Fruit fly (Drosophila melanogaster): ENCODE measurements around the gene Argk2.

The Argk2 gene

DNA sequence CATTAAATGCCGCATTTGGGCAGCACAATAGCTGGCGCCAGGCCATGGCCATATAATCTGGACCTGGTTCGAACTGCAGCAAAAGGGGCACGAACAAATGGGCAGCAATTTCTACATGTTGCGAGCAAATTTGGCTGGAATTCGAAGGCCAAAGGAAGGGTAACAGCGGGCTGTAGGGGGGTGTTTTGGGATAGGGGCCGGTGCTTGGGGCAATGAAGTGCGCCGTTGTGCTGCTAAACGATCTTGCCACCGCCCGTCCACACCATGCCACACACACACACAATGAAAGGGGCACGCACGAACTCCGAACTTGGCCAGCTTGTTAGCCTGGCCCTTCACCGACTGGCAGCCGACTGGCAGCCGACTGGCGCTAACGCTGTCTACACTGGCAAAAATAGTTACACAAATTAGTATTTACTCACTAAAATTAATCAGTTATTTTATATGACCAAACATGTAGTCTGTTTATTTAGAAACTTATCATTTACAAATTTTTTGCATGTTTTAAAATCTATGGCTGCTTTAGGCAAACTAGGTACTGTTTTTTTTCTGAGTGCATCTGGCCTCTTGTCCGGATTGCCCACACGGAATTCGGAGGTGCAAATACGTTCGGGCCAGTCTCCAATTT lies 13.1 kb upstream of the Argk2 start:
- TF ChIP-seq sd (tag; optimal IDR thresholded peaks at IDR 0.05) (no peak), CG4730 (GFP tag; IDR thresholded peaks at IDR 0.05) (peak; percentile 59), CG42726 (GFP tag; IDR thresholded peaks at IDR 0.05; ENCODE audit: partially characterized antibody) (no peak), ash1 (GFP tag; optimal IDR thresholded peaks at IDR 0.05) (no peak), stwl (tag; optimal IDR thresholded peaks at IDR 0.05) (no peak), CG3995 (GFP tag; optimal IDR thresholded peaks at IDR 0.05) (no peak), row (GFP tag; IDR thresholded peaks at IDR 0.05) (peak; percentile 70), CG10979 (tag; optimal IDR thresholded peaks at IDR 0.05) (peak; percentile 91), Sry-δ (GFP tag; optimal IDR thresholded peaks at IDR 0.05) (peak; percentile 33), slp2 (GFP tag; optimal IDR thresholded peaks at IDR 0.05) (no peak), eve (GFP tag; optimal IDR thresholded peaks at IDR 0.05) (no peak), CG10274 (GFP tag; optimal IDR thresholded peaks at IDR 0.05) (peak; percentile 8), Vsx1 (GFP tag; optimal IDR thresholded peaks at IDR 0.05) (no peak), CG11504 (tag; optimal IDR thresholded peaks at IDR 0.05) (peak; percentile 80), CG32767 (GFP tag; IDR thresholded peaks at IDR 0.05) (peak; percentile 68; the same call in 1 of the 2 replicates), E2f1 (GFP tag; IDR thresholded peaks at IDR 0.05) (peak; percentile 56; the same call in 1 of the 2 replicates), kay (GFP tag; optimal IDR thresholded peaks at IDR 0.05) (no peak), CG31441 (GFP tag; IDR thresholded peaks at IDR 0.05) (peak; percentile 57), CG12744 (GFP tag; optimal IDR thresholded peaks at IDR 0.05) (no peak), CG10654 (GFP tag; optimal IDR thresholded peaks at IDR 0.05) (peak; percentile 61), twi (tag; optimal IDR thresholded peaks at IDR 0.05) (no peak), CG14667 (GFP tag; IDR thresholded peaks at IDR 0.05) (peak; percentile 55), CG14860 (GFP tag; IDR thresholded peaks at IDR 0.05; ENCODE audit: partially characterized antibody) (no peak), Atf-2 (GFP tag; optimal IDR thresholded peaks at IDR 0.05) (peak; percentile 26), ci (GFP tag; IDR thresholded peaks at IDR 0.05) (peak; percentile 83), Hr39 (optimal IDR thresholded peaks at IDR 0.05) (no peak), cad (GFP tag; optimal IDR thresholded peaks at IDR 0.05) (no peak), CG4854 (GFP tag; optimal IDR thresholded peaks at IDR 0.05) (peak; percentile 36), CG3838 (GFP tag; optimal IDR thresholded peaks at IDR 0.05) (no peak), CG16863 (GFP tag; optimal IDR thresholded peaks at IDR 0.05) (peak; percentile 59), tap (tag; optimal IDR thresholded peaks at IDR 0.05) (peak; percentile 74), usp (GFP tag; optimal IDR thresholded peaks at IDR 0.05) (no peak), Scr (GFP tag; IDR thresholded peaks at IDR 0.05; ENCODE audit: partially characterized antibody) (no peak), CG6654 (GFP tag; optimal IDR thresholded peaks at IDR 0.05) (peak; percentile 31), tll (GFP tag; optimal IDR thresholded peaks at IDR 0.05) (no peak), CG18476 (GFP tag; optimal IDR thresholded peaks at IDR 0.05) (peak; percentile 73), Rx (GFP tag; IDR thresholded peaks at IDR 0.05) (peak; percentile 31; the same call in 1 of the 2 replicates), Jarid2 (GFP tag; optimal IDR thresholded peaks at IDR 0.05) (peak; percentile 22), CG2129 (GFP tag; IDR thresholded peaks at IDR 0.05; ENCODE audit: partially characterized antibody) (no peak), Optix (GFP tag; IDR thresholded peaks at IDR 0.05) (no peak), H2.0 (GFP tag; IDR thresholded peaks at IDR 0.05) (peak; percentile 62), dysf (GFP tag; IDR thresholded peaks at IDR 0.05) (peak; percentile 62; the same call in 2 of the 3 replicates), NC2β (GFP tag; optimal IDR thresholded peaks at IDR 0.05) (no peak), Side (GFP tag; optimal IDR thresholded peaks at IDR 0.05) (no peak), Lim3 (GFP tag; IDR thresholded peaks at IDR 0.05) (no peak), Ets65A (GFP tag) (no peak), Max (GFP tag; optimal IDR thresholded peaks at IDR 0.05) (peak; percentile 56), crp (GFP tag; optimal IDR thresholded peaks at IDR 0.05) (no peak), ERR (GFP tag; optimal IDR thresholded peaks at IDR 0.05) (no peak), pan (optimal IDR thresholded peaks at IDR 0.05) (no peak), pan (GFP tag; optimal IDR thresholded peaks at IDR 0.05 in 1 of 2, IDR thresholded peaks at IDR 0.05 in 1 of 2) (peak in 1 of 2 experiments; percentile 78)
